Fruit fly (Drosophila melanogaster): Measurements from ENCODE around the gene Or2a.

DNA sequence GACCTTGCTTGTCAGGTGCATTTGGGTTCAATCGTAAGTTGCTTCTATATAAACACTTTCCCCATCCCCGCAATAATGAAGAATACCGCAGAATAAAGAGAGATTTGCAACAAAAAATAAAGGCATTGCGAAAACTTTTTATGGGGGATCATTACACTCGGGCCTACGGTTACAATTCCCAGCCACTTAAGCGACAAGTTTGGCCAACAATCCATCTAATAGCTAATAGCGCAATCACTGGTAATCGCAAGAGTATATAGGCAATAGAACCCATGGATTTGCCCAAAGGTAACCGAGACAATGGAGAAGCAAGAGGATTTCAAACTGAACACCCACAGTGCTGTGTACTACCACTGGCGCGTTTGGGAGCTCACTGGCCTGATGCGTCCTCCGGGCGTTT, at the start of gene Or2a:
- TF ChIP-seq pan (optimal IDR thresholded peaks at IDR 0.05) (no peak), EcR (GFP tag; optimal IDR thresholded peaks at IDR 0.05) (no peak), psq (optimal IDR thresholded peaks at IDR 0.05) (no peak), CG8478 (optimal IDR thresholded peaks at IDR 0.05) (no peak), Dll (optimal IDR thresholded peaks at IDR 0.05) (no peak)
